Worm (Caenorhabditis elegans) whole organism, young adult: ENCODE results near the gene egl-45.

Experiments used
- B0336.3 ChIP-seq: fragments of 200-800 bp; sonication (Bioruptor generic); IDR thresholded peaks from 2 replicates; pipeline ENCODE4 v1.3.6; 2022; ENCODE audit warnings: missing genetic modification characterization, missing compliant biosample characterization
- F22D6.2 ChIP-seq: sonication (generic microtip); optimal IDR thresholded peaks from 2 replicates; lab custom pipeline; 2016; ENCODE audit warnings: mild to moderate bottlenecking, missing genetic modification characterization, missing compliant biosample characterization
- F23B12.7 ChIP-seq: sonication (generic microtip); optimal IDR thresholded peaks from 2 replicates; lab custom pipeline; 2017; ENCODE audit warnings: missing genetic modification characterization, mild to moderate bottlenecking, missing compliant biosample characterization, antibody characterized with exemption, moderate library complexity; ENCODE audit not compliant: insufficient read depth
- F52B5.7 ChIP-seq: sonication (generic microtip); optimal IDR thresholded peaks from 2 replicates; lab custom pipeline; 2016; ENCODE audit warnings: mild to moderate bottlenecking, missing genetic modification characterization, missing compliant biosample characterization
- K12H6.12 ChIP-seq: fragments of 200-800 bp; sonication (Bioruptor generic); optimal IDR thresholded peaks from 2 replicates; lab custom pipeline; 2018; ENCODE audit warnings: mild to moderate bottlenecking, missing genetic modification characterization, missing compliant biosample characterization
- Y53F4B.3 ChIP-seq: fragments of 200-800 bp; sonication (Bioruptor generic); IDR thresholded peaks from 2 replicates; pipeline ENCODE4 v1.3.6; 2022; ENCODE audit warnings: missing genetic modification reagents, missing genetic modification characterization, missing compliant biosample characterization
- attf-5 ChIP-seq: fragments of 200-800 bp; sonication (Bioruptor generic); optimal IDR thresholded peaks from 2 replicates; lab custom pipeline; 2018; ENCODE audit warnings: mild to moderate bottlenecking, missing genetic modification characterization, missing compliant biosample characterization
- attf-6 ChIP-seq: fragments of 200-800 bp; sonication (Bioruptor generic); IDR thresholded peaks from 2 replicates; pipeline ENCODE4 v1.3.6; 2022; ENCODE audit warnings: missing genetic modification reagents, missing genetic modification characterization, missing compliant biosample characterization
- cebp-2 ChIP-seq: fragments of 200-800 bp; sonication (Bioruptor generic); IDR thresholded peaks from 2 replicates; pipeline ENCODE4 v1.3.6; 2022; ENCODE audit warnings: missing genetic modification characterization, missing compliant biosample characterization
- ceh-40 ChIP-seq: fragments of 200-800 bp; sonication (Bioruptor generic); IDR thresholded peaks from 2 replicates; pipeline ENCODE4 v1.3.6; 2022; ENCODE audit warnings: missing genetic modification characterization, missing compliant biosample characterization
- ceh-58 ChIP-seq: fragments of 200-800 bp; sonication (Bioruptor generic); IDR thresholded peaks from 2 replicates; pipeline ENCODE4 v1.3.6; 2022; ENCODE audit warnings: missing genetic modification characterization, missing compliant biosample characterization
- die-1 ChIP-seq: sonication (generic microtip); optimal IDR thresholded peaks from 2 replicates; lab custom pipeline; 2016; ENCODE audit warnings: missing genotype, mild to moderate bottlenecking, missing genetic modification characterization, missing compliant biosample characterization
- efl-1 ChIP-seq: fragments of 150-350 bp; optimal IDR thresholded peaks from 2 replicates; lab custom pipeline; 2014; ENCODE audit warnings: missing biosample characterization, missing genetic modification reagents, missing genetic modification characterization
- egrh-3 ChIP-seq: fragments of 200-800 bp; sonication (Bioruptor generic); IDR thresholded peaks from 2 replicates; pipeline ENCODE4 v1.3.6; 2022; ENCODE audit warnings: missing genetic modification reagents, missing genetic modification characterization, missing compliant biosample characterization
- ets-4 ChIP-seq: fragments of 200-800 bp; sonication (Bioruptor generic); optimal IDR thresholded peaks from 2 replicates; lab custom pipeline; 2018; ENCODE audit warnings: mild to moderate bottlenecking, missing genetic modification characterization, missing compliant biosample characterization
- hmg-1.2 ChIP-seq: fragments of 200-800 bp; sonication (Bioruptor generic); IDR thresholded peaks from 2 replicates; pipeline ENCODE4 v1.3.6; 2022; ENCODE audit warnings: missing genetic modification reagents, missing genetic modification characterization, missing compliant biosample characterization
- hrde-1 ChIP-seq: sonication (generic microtip); optimal IDR thresholded peaks from 2 replicates; lab custom pipeline; 2016; ENCODE audit warnings: missing genetic modification characterization, mild to moderate bottlenecking, missing compliant biosample characterization, moderate library complexity, missing genotype, missing genetic modification reagents, borderline replicate concordance
- lag-1 ChIP-seq: fragments of 200-800 bp; sonication (Bioruptor generic); IDR thresholded peaks from 2 replicates; pipeline ENCODE4 v1.3.6; 2022; ENCODE audit warnings: missing genetic modification reagents, missing genetic modification characterization, missing compliant biosample characterization
- lin-26 ChIP-seq: fragments of 200-800 bp; sonication (Bioruptor generic); IDR thresholded peaks from 2 replicates; pipeline ENCODE4 v1.3.6; 2022; ENCODE audit warnings: missing genetic modification reagents, missing genetic modification characterization, missing compliant biosample characterization
- lin-35 ChIP-seq, 3 experiments: fragments of 150-350 bp in 2 of 3; sonication (generic microtip) in 1 of 3; optimal IDR thresholded peaks; 2 replicates each; lab custom pipeline; 2014 to 2018; ENCODE audit warnings: missing biosample characterization in 3 of 3, missing genetic modification characterization in 3 of 3, missing genetic modification reagents in 3 of 3
- lin-54 ChIP-seq: fragments of 200-800 bp; sonication (Bioruptor generic); optimal IDR thresholded peaks from 2 replicates; lab custom pipeline; 2018; ENCODE audit warnings: mild to moderate bottlenecking, missing genetic modification characterization, missing compliant biosample characterization
- madf-8 ChIP-seq: fragments of 200-800 bp; sonication (Bioruptor generic); conservative IDR thresholded peaks from 2 replicates; pipeline ENCODE4 v1.3.6; 2022; ENCODE audit warnings: missing genetic modification reagents, missing genetic modification characterization, missing compliant biosample characterization
- nfya-1 ChIP-seq: sonication (generic microtip); optimal IDR thresholded peaks from 2 replicates; lab custom pipeline; 2017; ENCODE audit warnings: antibody characterized with exemption, missing compliant biosample characterization, missing genetic modification characterization, borderline replicate concordance; ENCODE audit not compliant: insufficient read depth
- nfyb-1 ChIP-seq: fragments of 200-800 bp; sonication (Bioruptor generic); IDR thresholded peaks from 2 replicates; pipeline ENCODE4 v1.3.6; 2022; ENCODE audit warnings: missing genetic modification reagents, missing genetic modification characterization, missing compliant biosample characterization
- nhr-120 ChIP-seq: fragments of 200-800 bp; sonication (Bioruptor generic); IDR thresholded peaks from 2 replicates; pipeline ENCODE4 v1.3.6; 2022; ENCODE audit warnings: missing genetic modification characterization, missing compliant biosample characterization
- nhr-179 ChIP-seq: sonication (generic microtip); optimal IDR thresholded peaks from 2 replicates; lab custom pipeline; 2016; ENCODE audit warnings: mild to moderate bottlenecking, missing genetic modification characterization, missing compliant biosample characterization
- nhr-27 ChIP-seq: fragments of 200-800 bp; sonication (Bioruptor generic); optimal IDR thresholded peaks from 2 replicates; lab custom pipeline; 2018; ENCODE audit warnings: mild to moderate bottlenecking, missing genetic modification characterization, moderate library complexity, missing compliant biosample characterization
- nhr-80 ChIP-seq: sonication (generic microtip); optimal IDR thresholded peaks from 2 replicates; lab custom pipeline; 2016; ENCODE audit warnings: missing genetic modification characterization, missing compliant biosample characterization
- repo-1 ChIP-seq: sonication (generic microtip); optimal IDR thresholded peaks from 2 replicates; lab custom pipeline; 2017; ENCODE audit warnings: mild to moderate bottlenecking, missing genetic modification characterization, missing compliant biosample characterization
- unc-62 ChIP-seq: fragments of 150-350 bp; optimal IDR thresholded peaks from 2 replicates; lab custom pipeline; 2014; ENCODE audit warnings: missing biosample characterization, missing genetic modification reagents, missing genetic modification characterization

egl-45 gene

DNA sequence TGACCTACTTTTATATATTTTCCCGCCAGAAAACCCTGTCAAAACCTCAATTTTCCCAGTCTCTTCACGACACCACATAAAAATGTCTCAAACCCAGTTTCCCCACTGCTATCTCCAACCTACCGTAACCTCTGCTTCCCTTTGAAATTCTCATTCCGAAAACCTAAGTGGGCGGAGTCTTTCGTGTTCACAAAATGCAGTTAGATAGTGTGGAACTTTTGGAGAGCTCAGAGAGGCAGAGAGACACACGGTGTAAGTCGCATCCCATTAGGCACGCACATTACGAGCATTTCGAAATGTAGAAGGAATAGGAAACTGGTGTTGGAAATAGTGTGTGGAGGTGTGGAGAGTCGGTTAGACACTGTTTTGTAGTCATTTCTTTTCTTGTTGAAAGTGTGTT, 8.6 kb downstream of the egl-45 start (continued):
- TF ChIP-seq madf-8 (GFP tag; lab: Robert Waterston, UW), result no peak

DNA sequence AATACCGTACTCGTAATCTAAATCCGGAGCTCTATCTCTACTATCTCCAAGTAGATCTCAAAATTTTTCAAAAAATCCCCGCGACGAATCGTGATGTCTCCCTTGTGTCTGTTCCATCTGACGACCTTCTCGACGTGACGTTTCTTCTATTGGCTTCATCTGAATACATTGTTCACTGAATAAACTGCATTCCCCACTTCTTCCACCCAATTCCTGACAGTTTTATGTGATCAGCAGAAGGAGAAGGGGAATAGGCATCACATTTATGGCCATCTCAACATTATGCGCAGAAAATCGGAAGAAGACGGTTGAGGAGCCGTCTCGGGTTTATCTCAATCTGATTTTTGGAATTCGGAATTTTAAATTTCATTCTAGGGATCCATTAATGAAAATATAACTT, 9.5 kb downstream of the egl-45 start:
- TF ChIP-seq ets-4 (GFP tag; lab: Kevin White, UChicago) (no peak), F22D6.2 (no peak), hrde-1 (tag; lab: Kevin White, UChicago) (no peak), Y53F4B.3 (GFP tag; lab: Robert Waterston, UW) (no peak), nhr-120 (no peak), K12H6.12 (tag; lab: Kevin White, UChicago) (no peak), lag-1 (GFP tag; lab: Robert Waterston, UW) (no peak), lin-35 (GFP tag; optimal IDR thresholded peaks at IDR 0.05; lab: Kevin White, UChicago) (no peak), ceh-40 (GFP tag; lab: Robert Waterston, UW) (no peak)

DNA sequence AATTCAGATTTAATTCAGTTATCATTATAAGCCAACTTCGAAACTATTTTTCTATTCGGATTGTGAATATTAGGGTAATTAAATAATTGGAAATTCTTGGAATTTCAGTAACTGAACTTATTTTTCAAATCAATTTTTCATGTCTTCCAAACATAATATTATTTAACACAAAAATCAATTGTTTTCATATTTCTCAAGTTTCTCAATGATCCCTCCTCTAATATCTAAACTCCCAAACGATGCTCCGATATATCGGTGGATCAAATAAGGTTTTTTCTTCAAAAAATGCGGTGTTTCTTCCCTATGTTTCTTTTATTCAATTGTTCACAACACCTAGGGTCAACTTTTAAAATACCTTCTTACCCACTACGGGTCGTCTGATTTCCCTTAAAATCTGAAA, 12.0 kb downstream of the egl-45 start:
- no peak for TF ChIP-seq B0336.3 (GFP tag; lab: Robert Waterston, UW)
- TF ChIP-seq nhr-80, result no peak
- TF ChIP-seq attf-5 (GFP tag; lab: Kevin White, UChicago), result no peak

DNA sequence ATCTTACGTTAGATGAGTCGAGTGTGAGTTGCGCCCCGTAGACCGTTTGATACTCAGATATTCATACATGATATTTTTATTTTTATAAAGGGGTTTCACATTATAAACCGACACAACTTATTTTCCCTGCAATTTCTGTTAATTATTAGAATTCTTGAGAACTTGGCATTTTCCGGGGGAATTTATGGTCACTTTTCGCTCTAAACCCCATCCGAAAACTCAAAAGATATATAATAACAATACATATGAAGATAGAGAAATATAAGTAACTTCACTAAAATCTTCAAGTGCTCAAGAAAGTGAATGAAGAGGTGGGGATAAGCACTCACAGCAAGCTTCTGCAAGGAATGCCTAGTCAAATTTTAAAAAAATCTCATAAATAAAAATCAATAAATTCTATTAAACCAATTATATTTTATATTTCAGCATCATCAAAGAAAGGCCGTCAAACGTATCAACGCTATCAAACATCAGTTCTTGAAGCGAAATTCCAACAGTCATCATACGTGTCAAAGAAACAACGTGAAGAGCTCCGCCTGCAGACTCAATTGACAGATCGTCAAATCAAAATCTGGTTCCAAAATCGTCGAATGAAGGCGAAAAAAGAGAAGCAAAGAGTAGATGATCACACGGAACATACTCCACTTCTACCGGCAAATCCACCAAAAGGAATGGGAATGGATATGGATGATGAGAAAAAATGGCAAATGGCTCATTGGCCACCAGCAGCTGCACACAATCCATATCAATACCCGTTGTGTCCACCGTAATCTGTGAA, 12.7 kb downstream of the egl-45 start:
- TF ChIP-seq ceh-58 (no peak), cebp-2 (no peak), die-1 (tag; lab: Kevin White, UChicago) (no peak), efl-1 (GFP tag; lab: Kevin White, UChicago) (no peak), Y53F4B.3 (GFP tag; lab: Robert Waterston, UW) (no peak), nhr-179 (tag; lab: Kevin White, UChicago) (no peak), lin-54 (no peak)

DNA sequence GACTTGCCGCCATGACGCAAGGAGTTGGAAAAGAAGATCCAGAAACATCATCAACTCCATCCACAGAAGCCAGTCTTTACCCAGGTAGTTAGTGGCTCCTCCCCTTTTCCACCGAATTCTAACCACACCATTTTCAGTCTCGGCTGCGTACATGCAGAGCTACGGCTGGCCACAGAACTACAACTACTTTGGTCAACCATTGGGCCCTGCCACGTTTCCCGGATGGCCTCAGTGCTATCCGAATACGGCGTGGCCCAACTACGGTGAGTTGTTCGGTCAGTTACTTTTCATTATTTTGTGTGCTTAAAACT, 13.4 kb downstream of the egl-45 start:
- TF ChIP-seq repo-1 (no peak), attf-6 (GFP tag; lab: Robert Waterston, UW) (no peak), lin-26 (GFP tag; lab: Robert Waterston, UW) (no peak), nhr-179 (tag; lab: Kevin White, UChicago) (no peak), F23B12.7 (tag; lab: Kevin White, UChicago) (no peak), hmg-1.2 (GFP tag; lab: Robert Waterston, UW) (no peak)

DNA sequence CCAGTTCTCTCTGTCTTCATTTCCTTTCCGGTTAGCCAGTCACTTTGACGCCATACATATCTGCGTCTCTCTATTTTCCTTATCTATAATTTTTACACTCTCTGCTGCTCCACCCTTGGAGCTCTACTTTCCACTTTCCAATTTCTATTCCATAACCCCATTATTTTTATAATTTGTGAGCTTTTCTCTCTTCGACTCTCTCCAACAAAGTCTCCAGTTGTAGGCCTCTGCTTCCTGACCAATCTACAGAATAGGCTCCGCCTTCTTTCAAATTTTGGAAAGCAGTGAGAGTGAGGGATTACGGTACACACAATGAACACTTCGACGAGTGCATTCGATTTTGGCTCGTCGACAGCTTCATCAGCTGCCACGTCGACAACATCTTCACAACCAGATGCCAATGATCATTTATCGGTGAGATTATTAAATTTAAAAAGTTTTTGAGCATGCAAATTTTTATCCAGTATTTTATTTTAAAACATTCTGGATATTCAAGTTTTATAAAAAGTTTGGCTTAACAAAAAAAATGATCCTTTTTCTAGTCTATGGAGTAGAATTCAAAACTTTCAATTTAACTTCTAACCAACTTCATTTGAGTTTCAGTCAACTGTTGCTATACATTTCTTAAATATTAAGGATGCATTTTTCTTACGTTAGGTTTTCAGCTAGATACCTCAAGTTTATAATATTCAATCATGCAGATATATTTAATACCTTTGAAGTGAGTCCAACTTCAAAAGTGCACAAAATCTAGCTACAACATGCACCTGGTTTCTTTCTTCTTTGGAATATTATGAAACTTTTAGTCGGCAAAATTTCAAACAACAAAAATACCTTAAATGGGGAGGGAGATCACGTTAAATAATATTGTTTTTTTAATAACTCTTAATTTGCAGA, 14.0 kb downstream of the egl-45 start, which contains the start of gene egl-5:
Gene egl-5 (plus strand): TSS at position 216 of the 897 bp plus-strand sequence.
- no peak for TF ChIP-seq unc-62 (GFP tag; lab: Kevin White, UChicago)

DNA sequence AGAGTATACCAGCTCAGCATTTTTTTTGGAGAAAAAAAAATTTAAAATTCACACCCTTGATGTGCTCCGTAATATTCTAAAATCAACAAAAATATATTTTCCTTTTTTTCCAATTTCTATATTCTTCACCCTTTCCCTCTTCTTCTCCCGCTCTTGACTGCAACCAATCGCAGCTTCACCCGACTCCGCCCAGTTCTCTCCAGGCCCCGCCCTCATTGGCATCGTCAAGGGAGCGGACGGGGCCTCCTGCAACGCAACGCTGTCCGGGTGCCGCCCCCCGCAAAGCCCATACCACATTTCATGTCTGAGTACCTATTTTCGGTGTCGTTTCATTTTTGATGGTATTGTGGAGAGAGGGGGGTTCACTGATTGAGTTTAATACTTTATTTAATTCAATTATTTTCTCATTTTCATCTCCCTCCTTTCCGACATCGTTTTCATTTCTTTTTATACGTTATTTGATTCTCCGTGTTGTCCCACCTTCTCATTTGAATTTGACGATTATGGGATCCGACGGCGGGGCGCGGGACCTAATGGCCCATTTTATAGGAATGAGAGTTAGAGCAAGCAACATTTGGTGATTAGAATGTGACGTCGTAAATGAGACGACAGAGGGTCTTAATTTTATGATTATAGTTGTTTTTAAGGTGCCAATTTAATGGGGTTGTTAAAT, 16.1 kb downstream of the egl-45 start:
- TF ChIP-seq nhr-27, result no peak
- TF ChIP-seq nfya-1 (tag; lab: Kevin White, UChicago), result no peak
- TF ChIP-seq nfyb-1 (GFP tag; lab: Robert Waterston, UW), result peak; percentile 80
- TF ChIP-seq ets-4 (GFP tag; lab: Kevin White, UChicago), result no peak
- peak; percentile 71; the same call in 1 of the 2 replicates for TF ChIP-seq egrh-3 (GFP tag; lab: Robert Waterston, UW)
- no peak for TF ChIP-seq F52B5.7
